Worm (Caenorhabditis elegans) whole organism, L3 larva: ENCODE data around the gene F23F1.4.

Source experiments
- ama-1 ChIP-seq: fragments of 150-350 bp; optimal IDR thresholded peaks from 2 replicates; lab custom pipeline; 2018
- ceh-16 ChIP-seq: sonication (generic microtip); optimal IDR thresholded peaks from 2 replicates; lab custom pipeline; 2017; ENCODE audit warnings: missing biosample characterization, missing genetic modification characterization
- ceh-28 ChIP-seq: fragments of 150-350 bp; optimal IDR thresholded peaks from 2 replicates; lab custom pipeline; 2014; ENCODE audit warnings: missing biosample characterization, missing genetic modification reagents, missing genetic modification characterization
- ceh-9 ChIP-seq: sonication (generic microtip); optimal IDR thresholded peaks from 2 replicates; lab custom pipeline; 2018; ENCODE audit warnings: missing biosample characterization, missing genetic modification characterization
- daf-12 ChIP-seq: fragments of 150-350 bp; optimal IDR thresholded peaks from 2 replicates; lab custom pipeline; 2014; ENCODE audit warnings: missing biosample characterization, missing genetic modification reagents, missing genetic modification characterization
- egl-27 ChIP-seq: sonication (generic microtip); optimal IDR thresholded peaks from 4 replicates; lab custom pipeline; 2017; ENCODE audit warnings: missing biosample characterization, missing genetic modification reagents, missing genetic modification characterization
- egl-5 ChIP-seq: fragments of 150-350 bp; optimal IDR thresholded peaks from 2 replicates; lab custom pipeline; 2017; ENCODE audit warnings: missing biosample characterization, missing genetic modification reagents, missing genetic modification characterization, inconsistent platforms
- elt-1 ChIP-seq: fragments of 150-350 bp; optimal IDR thresholded peaks from 2 replicates; lab custom pipeline; 2014; ENCODE audit warnings: missing biosample characterization, missing genetic modification characterization
- elt-2 ChIP-seq: sonication (generic microtip); optimal IDR thresholded peaks from 2 replicates; lab custom pipeline; 2016; ENCODE audit warnings: missing genetic modification reagents, mild to moderate bottlenecking, missing genetic modification characterization, missing compliant biosample characterization
- elt-3 ChIP-seq, 3 experiments: fragments of 150-350 bp in 1 of 3; sonication (generic microtip) in 2 of 3; optimal IDR thresholded peaks; 2 replicates in 2 of 3; 4 replicates in 1 of 3; lab custom pipeline; 2014 to 2017; ENCODE audit warnings: missing biosample characterization in 3 of 3, missing genetic modification characterization in 3 of 3
- eor-1 ChIP-seq, 2 experiments: fragments of 150-350 bp; optimal IDR thresholded peaks; 2 replicates each; lab custom pipeline; 2014 to 2018; ENCODE audit warnings: missing biosample characterization in 2 of 2, missing genetic modification characterization in 2 of 2
- fkh-10 ChIP-seq: sonication (generic microtip); optimal IDR thresholded peaks from 2 replicates; lab custom pipeline; 2017; ENCODE audit warnings: missing biosample characterization, missing genetic modification reagents, missing genetic modification characterization
- fkh-2 ChIP-seq: fragments of 150-350 bp; optimal IDR thresholded peaks from 2 replicates; lab custom pipeline; 2014; ENCODE audit warnings: missing biosample characterization, missing genetic modification reagents, missing genetic modification characterization
- fos-1 ChIP-seq: fragments of 150-350 bp; optimal IDR thresholded peaks from 2 replicates; lab custom pipeline; 2014; ENCODE audit warnings: missing biosample characterization, missing genetic modification characterization
- jun-1 ChIP-seq: fragments of 150-350 bp; optimal IDR thresholded peaks from 2 replicates; lab custom pipeline; 2014; ENCODE audit warnings: missing biosample characterization, missing genetic modification reagents, missing genetic modification characterization
- lin-39 ChIP-seq: fragments of 150-350 bp; optimal IDR thresholded peaks from 2 replicates; lab custom pipeline; 2018; ENCODE audit warnings: missing biosample characterization, missing genetic modification reagents, missing genetic modification characterization
- mdl-1 ChIP-seq: fragments of 150-350 bp; optimal IDR thresholded peaks from 2 replicates; lab custom pipeline; 2014; ENCODE audit warnings: missing biosample characterization, missing genetic modification characterization
- mml-1 ChIP-seq: fragments of 150-350 bp; sonication (generic microtip); optimal IDR thresholded peaks from 3 replicates; lab custom pipeline; 2014; ENCODE audit warnings: missing biosample characterization, missing genetic modification characterization
- nfya-1 ChIP-seq: sonication (generic microtip); optimal IDR thresholded peaks from 2 replicates; lab custom pipeline; 2017; ENCODE audit warnings: missing genetic modification characterization, mild to moderate bottlenecking, missing compliant biosample characterization, antibody characterized with exemption, moderate library complexity; ENCODE audit not compliant: insufficient read depth
- nhr-11 ChIP-seq: fragments of 150-350 bp; optimal IDR thresholded peaks from 2 replicates; lab custom pipeline; 2014; ENCODE audit warnings: missing biosample characterization, missing genetic modification characterization
- nhr-12 ChIP-seq: fragments of 150-350 bp; optimal IDR thresholded peaks from 2 replicates; lab custom pipeline; 2014; ENCODE audit warnings: missing biosample characterization, missing genetic modification characterization
- nhr-23 ChIP-seq: fragments of 150-350 bp; optimal IDR thresholded peaks from 2 replicates; lab custom pipeline; 2014; ENCODE audit warnings: missing biosample characterization, missing genetic modification reagents, missing genetic modification characterization
- nhr-25 ChIP-seq: sonication (generic microtip); optimal IDR thresholded peaks from 2 replicates; lab custom pipeline; 2017; ENCODE audit warnings: missing biosample characterization, missing genetic modification characterization
- nhr-28 ChIP-seq: fragments of 150-350 bp; optimal IDR thresholded peaks from 2 replicates; lab custom pipeline; 2014; ENCODE audit warnings: missing biosample characterization, missing genetic modification characterization
- nhr-43 ChIP-seq: sonication (generic microtip); optimal IDR thresholded peaks from 2 replicates; lab custom pipeline; 2016; ENCODE audit warnings: mild to moderate bottlenecking, missing genetic modification characterization, missing compliant biosample characterization; ENCODE audit not compliant: poor library complexity, severe bottlenecking
- nhr-76 ChIP-seq: fragments of 150-350 bp; sonication (generic microtip); optimal IDR thresholded peaks from 5 replicates; lab custom pipeline; 2014; ENCODE audit warnings: missing biosample characterization, missing genetic modification characterization
- nhr-77 ChIP-seq: fragments of 150-350 bp; optimal IDR thresholded peaks from 2 replicates; lab custom pipeline; 2014; ENCODE audit warnings: missing biosample characterization, missing genetic modification characterization
- pha-4 ChIP-seq: fragments of 150-350 bp; optimal IDR thresholded peaks from 2 replicates; lab custom pipeline; 2014; ENCODE audit warnings: missing biosample characterization, missing genetic modification reagents, missing genetic modification characterization
- pqm-1 ChIP-seq: fragments of 150-350 bp; optimal IDR thresholded peaks from 2 replicates; lab custom pipeline; 2017; ENCODE audit warnings: missing biosample characterization, missing genetic modification characterization, inconsistent platforms
- sea-2 ChIP-seq: fragments of 150-350 bp; sonication (generic microtip); optimal IDR thresholded peaks from 4 replicates; lab custom pipeline; 2014; ENCODE audit warnings: missing biosample characterization, missing genetic modification reagents, missing genetic modification characterization
- skn-1 ChIP-seq: fragments of 150-350 bp; optimal IDR thresholded peaks from 2 replicates; lab custom pipeline; 2014; ENCODE audit warnings: missing biosample characterization, missing genetic modification characterization
- snpc-4 ChIP-seq: fragments of 150-350 bp; optimal IDR thresholded peaks from 2 replicates; lab custom pipeline; 2014; ENCODE audit warnings: missing biosample characterization, missing genetic modification characterization
- tbx-2 ChIP-seq: sonication (generic microtip); optimal IDR thresholded peaks from 2 replicates; lab custom pipeline; 2016; ENCODE audit warnings: mild to moderate bottlenecking, missing genetic modification characterization, missing compliant biosample characterization
- unc-39 ChIP-seq: sonication (generic microtip); optimal IDR thresholded peaks from 4 replicates; lab custom pipeline; 2017; ENCODE audit warnings: missing biosample characterization, missing genetic modification characterization
- unc-62 ChIP-seq: fragments of 150-350 bp; sonication (generic microtip); optimal IDR thresholded peaks from 4 replicates; lab custom pipeline; 2014; ENCODE audit warnings: missing biosample characterization, missing genetic modification reagents, missing genetic modification characterization
- zag-1 ChIP-seq: fragments of 150-350 bp; optimal IDR thresholded peaks from 2 replicates; lab custom pipeline; 2014; ENCODE audit warnings: missing biosample characterization, missing genetic modification characterization
- ztf-11 ChIP-seq: fragments of 150-350 bp; optimal IDR thresholded peaks from 2 replicates; lab custom pipeline; 2014; ENCODE audit warnings: missing biosample characterization, missing genetic modification characterization
- ztf-4 ChIP-seq: fragments of 150-350 bp; optimal IDR thresholded peaks from 2 replicates; lab custom pipeline; 2014; ENCODE audit warnings: missing biosample characterization, missing genetic modification characterization

F23F1.4 gene

ce11 chrII:28283-28682, at the start of gene F23F1.4:
Gene F23F1.4 (minus strand): TSS chrII:28423.
- TF ChIP-seq pqm-1 (no peak), nhr-12 (tag; lab: Kevin White, UChicago) (no peak), nhr-25 (tag; lab: Kevin White, UChicago) (peak; percentile 62)

DNA sequence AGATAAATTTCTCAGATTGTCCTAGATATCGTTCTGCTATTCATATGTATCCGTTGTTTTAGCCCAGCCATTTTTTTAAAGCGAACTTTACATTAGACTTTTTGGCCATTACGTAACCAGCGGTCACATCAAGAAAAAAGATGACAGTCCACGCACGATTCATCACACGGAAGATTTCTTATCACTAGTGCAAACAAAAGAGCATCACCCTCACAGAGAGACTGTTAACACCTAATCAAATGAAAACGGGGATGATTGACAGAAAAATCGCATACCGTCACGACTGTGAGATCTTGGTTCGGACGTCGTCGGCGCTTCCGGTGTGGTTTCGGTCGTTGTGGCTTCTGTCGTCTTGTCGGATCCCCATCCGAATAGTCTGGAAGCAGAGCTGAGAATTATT, 48.4 kb upstream of the F23F1.4 start:
- no peak for TF ChIP-seq zag-1 (tag; lab: Kevin White, UChicago)
- TF ChIP-seq pqm-1, result no peak
- TF ChIP-seq fkh-10 (GFP tag; lab: Kevin White, UChicago), result no peak
- TF ChIP-seq elt-2 (tag; lab: Kevin White, UChicago), result peak; percentile 16
- TF ChIP-seq skn-1 (tag; lab: Kevin White, UChicago), result no peak
- TF ChIP-seq ceh-28 (tag; lab: Kevin White, UChicago), result no peak
- no peak for TF ChIP-seq lin-39 (tag; lab: Kevin White, UChicago)

ce11 chrII:75831-76230, 47.6 kb upstream of the F23F1.4 start:
- TF ChIP-seq sea-2 (GFP tag; lab: Kevin White, UChicago) (no peak), unc-39 (tag; lab: Kevin White, UChicago) (no peak), elt-2 (tag; lab: Kevin White, UChicago) (no peak), ama-1 (no peak), lin-39 (tag; lab: Kevin White, UChicago) (no peak), mml-1 (tag; lab: Kevin White, UChicago) (no peak), ceh-28 (tag; lab: Kevin White, UChicago) (no peak), elt-1 (no peak), nhr-11 (tag; lab: Kevin White, UChicago) (no peak), nhr-25 (tag; lab: Kevin White, UChicago) (no peak), zag-1 (tag; lab: Kevin White, UChicago) (no peak), nhr-77 (tag; lab: Kevin White, UChicago) (no peak), pha-4 (tag; lab: Kevin White, UChicago) (no peak)

- no peak for TF ChIP-seq egl-27
- no peak for TF ChIP-seq ceh-16
- no peak for TF ChIP-seq zag-1 (tag; lab: Kevin White, UChicago)
- no peak for TF ChIP-seq eor-1 (tag; optimal IDR thresholded peaks at IDR 0.05; lab: Kevin White, UChicago)
- no peak for TF ChIP-seq nhr-23 (tag; lab: Kevin White, UChicago)
- TF ChIP-seq elt-3 (tag; optimal IDR thresholded peaks at IDR 0.05; lab: Kevin White, UChicago), result no peak
- TF ChIP-seq mdl-1, result no peak
- no peak for TF ChIP-seq pqm-1
- no peak for TF ChIP-seq jun-1 (tag; lab: Kevin White, UChicago)
- no peak for TF ChIP-seq tbx-2
- no peak for TF ChIP-seq elt-1
- TF ChIP-seq pha-4 (tag; lab: Kevin White, UChicago), result no peak
Measured at ce11 chrII:73892-74291, 45.7 kb upstream of the F23F1.4 start.

DNA sequence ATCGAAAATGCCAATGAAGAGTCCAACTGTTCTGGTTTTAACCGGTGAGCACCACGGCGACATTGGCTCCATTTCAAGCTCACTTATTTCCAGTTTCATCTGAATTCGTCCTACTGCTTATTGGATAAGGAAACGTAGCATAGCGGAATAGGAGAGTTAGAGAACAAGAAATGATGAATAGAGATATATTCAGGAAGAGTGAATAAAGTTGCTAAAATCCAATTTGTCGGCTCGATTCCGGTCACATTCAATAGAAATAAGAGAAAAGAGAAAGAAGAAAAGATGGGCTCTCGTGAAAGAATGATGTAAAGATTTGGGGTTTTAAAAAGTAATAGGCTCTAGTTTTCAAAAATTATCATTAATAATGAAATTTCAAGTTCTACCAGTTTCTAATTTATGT, 45.1 kb upstream of the F23F1.4 start:
- TF ChIP-seq fkh-10 (GFP tag; lab: Kevin White, UChicago), result peak; percentile 95
- no peak for TF ChIP-seq nhr-11 (tag; lab: Kevin White, UChicago)
- TF ChIP-seq fos-1, result no peak

DNA sequence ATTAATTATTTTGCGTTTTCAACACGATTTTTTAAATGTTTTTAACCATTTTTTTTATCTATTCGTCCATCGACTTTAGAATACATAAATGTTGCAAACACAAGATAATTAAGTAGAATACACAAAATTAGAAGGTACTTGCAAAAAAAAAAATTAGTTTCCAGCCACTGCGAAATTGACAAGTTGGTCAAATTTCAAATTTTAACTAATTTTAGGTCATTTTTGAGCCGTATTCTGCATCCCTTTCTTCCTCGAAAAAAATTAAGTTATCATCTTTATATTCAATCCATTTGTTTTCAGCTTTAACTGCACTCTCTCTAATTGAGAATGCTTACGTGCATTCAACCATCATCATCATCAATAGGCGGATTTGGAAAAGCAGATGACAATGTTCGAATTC, 41.1 kb upstream of the F23F1.4 start, which contains the start of gene egl-26:
Gene egl-26 (plus strand): TSS at position 301 of the 400 bp plus-strand sequence.
- TF ChIP-seq ztf-11 (tag; lab: Kevin White, UChicago), result no peak
- TF ChIP-seq daf-12, result no peak
- TF ChIP-seq nhr-28, result no peak
- TF ChIP-seq nfya-1 (tag; lab: Kevin White, UChicago), result no peak
- no peak for TF ChIP-seq nhr-11 (tag; lab: Kevin White, UChicago)
- no peak for TF ChIP-seq unc-62 (GFP tag; lab: Kevin White, UChicago)

DNA sequence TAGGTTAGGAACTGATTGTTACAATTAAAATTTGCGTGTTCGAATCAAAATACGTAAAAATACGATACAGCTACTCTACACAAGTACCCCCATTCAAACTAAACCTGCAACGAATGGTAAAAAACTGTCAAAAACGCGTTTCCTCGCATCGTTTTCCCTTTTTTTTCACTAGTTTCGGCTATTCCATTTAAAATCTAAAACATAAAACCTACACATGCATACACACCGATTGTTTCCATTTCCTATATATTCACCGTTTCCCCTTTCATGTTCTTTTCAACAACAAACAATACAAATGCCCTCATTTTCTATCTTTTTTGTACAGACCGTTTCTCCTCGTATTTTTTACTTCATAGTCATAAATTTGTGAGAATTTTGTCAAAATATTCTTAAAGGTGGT, 40.5 kb upstream of the F23F1.4 start:
- TF ChIP-seq nhr-12 (tag; lab: Kevin White, UChicago), result no peak
- no peak for TF ChIP-seq elt-2 (tag; lab: Kevin White, UChicago)
- TF ChIP-seq nhr-23 (tag; lab: Kevin White, UChicago), result no peak
- TF ChIP-seq eor-1 (tag; optimal IDR thresholded peaks at IDR 0.05; lab: Kevin White, UChicago), result no peak
- no peak for TF ChIP-seq ztf-11 (tag; lab: Kevin White, UChicago)
- no peak for TF ChIP-seq fos-1
- TF ChIP-seq snpc-4 (tag; lab: Kevin White, UChicago), result no peak
- no peak for TF ChIP-seq egl-5 (tag; lab: Kevin White, UChicago)
- no peak for TF ChIP-seq nhr-11 (tag; lab: Kevin White, UChicago)
- no peak for TF ChIP-seq egl-27
- TF ChIP-seq ceh-9, result no peak
- no peak for TF ChIP-seq unc-62 (GFP tag; lab: Kevin White, UChicago)
- TF ChIP-seq ztf-4 (tag; lab: Kevin White, UChicago), result no peak
- no peak for TF ChIP-seq jun-1 (tag; lab: Kevin White, UChicago)
- no peak for TF ChIP-seq nhr-25 (tag; lab: Kevin White, UChicago)
- no peak for TF ChIP-seq nhr-76
- TF ChIP-seq nfya-1 (tag; lab: Kevin White, UChicago), result no peak
- no peak for TF ChIP-seq daf-12
- TF ChIP-seq fkh-2, result no peak
- TF ChIP-seq nhr-43 (tag; lab: Kevin White, UChicago), result no peak
